Worm (Caenorhabditis elegans) whole organism, L4/young adult: ENCODE measurements around the gene gna-1.
"Not testable (repeated sequence)": the region's sequence is repeated elsewhere in the genome, so short reads cannot be mapped to it uniquely, and the experiment has no call there.

Experiments
- W03F9.2 ChIP-seq: fragments of 150-350 bp; optimal IDR thresholded peaks from 2 replicates; lab custom pipeline; 2014; ENCODE audit warnings: missing biosample characterization, missing genetic modification characterization
- dao-5 ChIP-seq: sonication (generic microtip); optimal IDR thresholded peaks from 2 replicates; lab custom pipeline; 2016; ENCODE audit warnings: missing genotype, missing genetic modification characterization, moderate library complexity, missing compliant biosample characterization
- him-1 ChIP-seq: sonication (generic microtip); optimal IDR thresholded peaks from 2 replicates; lab custom pipeline; 2016; ENCODE audit warnings: missing genotype, missing genetic modification reagents, missing genetic modification characterization, missing compliant biosample characterization

The gna-1 gene

DNA sequence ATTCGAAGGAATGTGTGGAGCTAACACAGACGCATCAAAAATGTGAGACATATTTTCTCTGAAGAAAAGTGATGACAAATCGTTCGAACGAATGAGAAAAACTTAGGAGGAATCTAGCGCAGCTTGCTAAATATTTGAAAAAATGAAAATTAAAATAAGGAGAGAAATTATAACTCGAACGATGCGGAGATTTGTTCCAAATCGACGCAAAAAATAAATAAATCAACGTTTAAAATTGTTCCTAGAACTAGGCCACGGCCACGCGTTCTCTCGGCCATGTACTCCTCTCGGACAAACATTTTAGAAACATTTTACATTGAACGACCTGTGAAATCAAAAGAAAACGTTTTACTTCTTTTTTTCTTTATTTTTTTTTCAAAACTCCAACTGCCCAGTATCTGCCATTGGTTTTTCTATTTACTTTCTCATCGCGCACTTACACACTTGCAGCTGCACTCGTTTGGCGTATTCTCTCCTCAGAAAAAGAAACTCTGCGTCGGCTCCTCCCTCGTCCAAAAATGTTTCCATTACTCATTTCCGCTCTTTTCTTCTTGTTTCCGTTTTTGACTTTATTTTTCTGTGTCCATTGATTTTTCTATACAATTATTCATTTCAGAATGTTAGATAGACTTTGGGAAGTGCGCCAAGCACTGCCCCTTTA is at the start of gene gna-1, which contains the start of gene B0024.13:
TSS of gene gna-1 (minus strand) at position 51 of the 661 bp plus-strand sequence.
TSS of gene B0024.13 (plus strand) at position 611 of the 661 bp plus-strand sequence.
- TF ChIP-seq dao-5 (tag; lab: Kevin White, UChicago) (no peak), him-1 (tag; lab: Kevin White, UChicago) (no peak), W03F9.2 (tag; lab: Kevin White, UChicago) (no peak)

DNA sequence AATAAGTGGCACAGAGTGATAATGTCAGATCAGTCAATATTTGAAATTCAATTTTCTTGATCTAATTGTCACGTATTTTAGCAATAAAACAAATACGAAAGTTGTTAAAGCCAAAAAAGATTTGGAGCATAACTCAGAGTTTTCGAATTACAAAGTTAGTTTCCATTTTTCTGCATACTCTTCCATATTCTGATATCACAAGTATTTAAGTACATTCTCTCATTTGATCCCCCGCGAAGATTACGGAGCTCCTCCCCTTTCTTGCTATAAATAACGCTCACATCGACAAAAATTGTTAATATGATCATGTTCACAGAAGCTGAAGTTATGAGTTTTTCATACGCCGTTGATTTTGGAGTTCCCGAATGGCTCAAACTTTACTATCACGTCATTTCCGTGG is 48.3 kb upstream of the gna-1 start, which contains the start of gene sri-20:
TSS of gene sri-20 (plus strand) at position 301 of the 400 bp plus-strand sequence.
- no peak for TF ChIP-seq dao-5 (tag; lab: Kevin White, UChicago)
- TF ChIP-seq W03F9.2 (tag; lab: Kevin White, UChicago) = no peak
- no peak for TF ChIP-seq him-1 (tag; lab: Kevin White, UChicago)

DNA sequence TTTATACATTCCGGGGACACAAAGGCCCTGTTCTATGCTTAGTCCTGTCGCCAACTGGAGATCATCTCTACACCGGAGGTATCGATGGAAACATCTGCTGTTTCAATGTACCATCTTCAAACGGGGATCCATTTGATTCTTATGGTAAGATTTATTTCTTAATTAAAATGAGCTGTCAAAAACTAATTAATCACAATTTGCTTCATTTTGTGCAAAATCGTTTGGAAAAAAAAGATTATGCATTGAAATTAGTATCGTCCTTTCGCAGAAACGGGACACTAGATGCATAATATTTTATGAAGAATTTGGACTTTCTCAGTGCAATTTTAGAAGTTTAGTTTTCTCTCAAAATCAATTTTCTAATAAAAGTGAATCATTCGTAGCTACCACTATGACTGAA is 43.9 kb upstream of the gna-1 start:
- TF ChIP-seq W03F9.2 (tag; lab: Kevin White, UChicago) (no peak), dao-5 (tag; lab: Kevin White, UChicago) (no peak), him-1 (tag; lab: Kevin White, UChicago) (no peak)

DNA sequence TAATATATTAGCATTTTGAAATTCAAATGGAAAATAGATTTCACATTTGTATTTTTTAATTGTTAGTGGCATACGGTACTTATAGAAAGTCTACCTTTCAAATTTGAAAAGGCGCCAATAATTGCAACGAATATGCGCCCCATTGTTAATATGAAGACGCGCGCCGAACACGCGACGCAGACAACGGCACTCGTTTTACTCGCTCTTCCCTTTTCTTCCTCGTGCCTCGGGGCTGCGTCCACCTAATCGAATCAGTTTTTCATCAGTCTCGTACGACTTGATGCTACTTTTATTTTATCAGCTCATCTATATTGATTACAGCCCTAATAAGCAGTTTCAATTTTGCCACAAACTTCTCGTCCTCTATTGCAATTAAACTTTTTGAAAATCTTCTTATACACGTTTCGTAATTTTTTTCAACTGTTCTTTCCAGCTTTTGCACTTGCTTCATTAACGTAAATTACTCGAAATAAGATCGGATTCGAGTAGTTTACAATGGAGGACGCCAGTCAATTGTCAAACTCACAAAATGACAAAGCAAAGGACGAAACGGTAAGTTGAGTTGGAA is 42.0 kb upstream of the gna-1 start, which contains the start of gene cash-1:
TSS of gene cash-1 (plus strand) at position 432 of the 568 bp plus-strand sequence.
- no peak for TF ChIP-seq him-1 (tag; lab: Kevin White, UChicago)
- no peak for TF ChIP-seq dao-5 (tag; lab: Kevin White, UChicago)
- peak; percentile 73 for TF ChIP-seq W03F9.2 (tag; lab: Kevin White, UChicago)

DNA sequence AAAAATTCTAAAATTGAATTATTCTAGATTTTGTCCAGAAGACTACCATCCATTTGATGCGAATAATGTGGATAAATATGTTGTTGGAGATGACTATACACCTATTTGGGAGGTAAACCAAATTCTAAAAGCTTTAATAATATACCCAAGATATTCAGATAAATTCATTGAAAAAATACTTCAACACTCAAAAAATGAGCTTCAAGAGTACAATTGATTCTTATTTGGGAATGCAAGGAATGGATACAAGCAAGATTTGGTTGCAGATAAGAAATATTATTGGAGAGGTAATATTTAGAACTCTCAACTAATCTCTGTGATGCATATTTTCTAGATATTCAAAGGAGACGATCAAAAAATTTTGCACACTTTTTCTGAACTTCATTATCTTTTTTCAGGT is 40.2 kb upstream of the gna-1 start:
- TF ChIP-seq dao-5 (tag; lab: Kevin White, UChicago) = no peak
- TF ChIP-seq W03F9.2 (tag; lab: Kevin White, UChicago) = no peak
- TF ChIP-seq him-1 (tag; lab: Kevin White, UChicago) = no peak

DNA sequence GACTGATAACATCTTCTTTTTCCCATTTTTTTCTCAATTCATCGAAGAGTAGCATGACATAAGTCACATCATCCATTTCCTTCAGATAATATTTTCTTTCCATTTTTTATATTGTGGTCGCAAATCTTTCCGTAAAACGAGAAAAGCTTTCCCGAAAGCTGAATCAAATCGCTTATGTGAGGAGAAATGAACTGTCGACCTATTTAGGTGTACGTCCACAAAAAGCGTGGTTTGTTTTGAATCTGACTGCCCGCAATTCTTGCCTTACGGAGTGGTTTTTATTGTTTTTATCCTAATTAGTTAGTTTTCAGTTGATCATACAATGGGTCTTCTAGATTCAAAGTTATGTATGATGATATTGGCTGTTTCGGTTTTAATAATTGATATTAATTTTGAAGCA is 38.3 kb upstream of the gna-1 start, which contains the start of gene ttll-15:
TSS of gene ttll-15 (plus strand) at position 301 of the 400 bp plus-strand sequence.
- TF ChIP-seq W03F9.2 (tag; lab: Kevin White, UChicago) (no peak), him-1 (tag; lab: Kevin White, UChicago) (no peak), dao-5 (tag; lab: Kevin White, UChicago) (no peak)

DNA sequence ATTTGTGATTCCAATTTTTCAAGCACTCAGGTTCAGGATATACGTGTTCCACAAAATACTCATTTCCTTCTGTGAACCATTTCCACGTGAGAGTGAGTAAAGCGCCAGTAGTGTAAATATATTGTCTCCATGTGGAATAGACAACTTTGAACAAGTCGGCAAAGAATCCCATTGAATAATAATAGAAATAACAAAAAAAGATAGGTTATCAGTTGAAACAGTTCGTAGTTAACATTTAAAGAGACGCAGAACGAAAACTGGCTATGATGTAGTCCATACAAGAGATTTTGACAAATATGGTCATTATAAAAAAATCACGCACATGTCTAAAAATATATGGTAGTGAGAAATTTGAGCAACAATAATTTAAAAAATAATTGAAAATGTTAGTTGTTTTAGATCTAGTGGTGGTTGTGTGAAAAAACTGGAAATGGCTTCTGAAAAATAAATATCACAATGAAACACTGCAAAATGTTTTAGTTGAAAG is 37.6 kb upstream of the gna-1 start, which contains the start of gene ceeh-2:
TSS of gene ceeh-2 (minus strand) at position 437 of the 487 bp plus-strand sequence.
- TF ChIP-seq dao-5 (tag; lab: Kevin White, UChicago) (no peak), him-1 (tag; lab: Kevin White, UChicago) (no peak), W03F9.2 (tag; lab: Kevin White, UChicago) (no peak)

DNA sequence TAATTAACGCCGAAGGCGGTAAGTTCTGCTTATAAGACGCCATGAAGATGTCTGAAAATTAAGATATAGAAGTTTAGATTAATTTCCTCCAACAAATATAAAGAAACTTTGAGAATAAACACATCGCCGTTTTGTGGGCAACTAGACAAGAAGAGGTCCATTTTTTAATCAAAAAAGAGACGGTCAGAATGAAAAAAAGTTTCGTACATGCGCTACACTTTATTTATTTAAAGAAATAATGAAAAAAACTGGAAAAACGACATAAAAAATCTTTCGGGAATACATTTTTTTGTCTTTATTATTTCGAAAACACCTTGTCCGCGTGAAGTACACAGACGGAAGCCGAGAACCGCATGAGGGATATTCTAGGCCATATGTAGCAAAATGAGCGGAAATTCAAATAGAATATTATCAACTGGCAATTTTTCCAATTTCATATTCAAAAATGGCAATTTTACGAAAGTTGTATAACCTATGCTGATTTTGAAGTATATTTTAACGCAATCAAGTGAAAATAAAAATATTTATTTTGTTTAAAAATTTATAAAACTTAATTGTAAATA is 35.9 kb upstream of the gna-1 start, which contains the start of gene sluh-7:
TSS of gene sluh-7 (minus strand) at position 51 of the 563 bp plus-strand sequence.
- peak; percentile 86 for TF ChIP-seq W03F9.2 (tag; lab: Kevin White, UChicago)
- TF ChIP-seq him-1 (tag; lab: Kevin White, UChicago) = peak; percentile 32
- TF ChIP-seq dao-5 (tag; lab: Kevin White, UChicago) = no peak

DNA sequence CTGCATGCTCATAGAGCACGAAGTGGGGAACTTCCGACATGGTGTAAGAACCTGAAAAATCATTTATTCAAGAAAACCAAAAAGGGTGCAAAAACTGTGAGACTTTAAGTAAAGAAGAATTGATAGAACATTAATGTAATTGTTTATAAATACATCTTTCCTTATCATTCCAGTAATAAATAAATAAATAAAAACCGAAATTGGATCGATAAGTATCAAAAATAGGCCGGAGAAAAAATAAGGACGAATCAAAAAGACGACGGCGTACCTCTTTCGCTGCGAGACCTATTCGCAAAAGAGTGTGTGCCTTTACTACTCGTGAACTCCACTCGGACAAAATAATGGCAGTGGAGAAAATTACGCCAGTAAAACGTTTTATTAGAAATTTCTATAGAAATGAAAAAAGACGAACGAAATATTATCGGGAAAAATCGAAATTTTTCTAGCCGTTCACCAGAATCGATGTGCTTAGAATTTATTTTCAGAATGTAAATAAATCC is 33.0 kb upstream of the gna-1 start, which contains the start of gene nol-56:
TSS of gene nol-56 (minus strand) at position 51 of the 500 bp plus-strand sequence.
- TF ChIP-seq dao-5 (tag; lab: Kevin White, UChicago) = no peak
- TF ChIP-seq him-1 (tag; lab: Kevin White, UChicago) = peak; percentile 28
- peak; percentile 93 for TF ChIP-seq W03F9.2 (tag; lab: Kevin White, UChicago)

DNA sequence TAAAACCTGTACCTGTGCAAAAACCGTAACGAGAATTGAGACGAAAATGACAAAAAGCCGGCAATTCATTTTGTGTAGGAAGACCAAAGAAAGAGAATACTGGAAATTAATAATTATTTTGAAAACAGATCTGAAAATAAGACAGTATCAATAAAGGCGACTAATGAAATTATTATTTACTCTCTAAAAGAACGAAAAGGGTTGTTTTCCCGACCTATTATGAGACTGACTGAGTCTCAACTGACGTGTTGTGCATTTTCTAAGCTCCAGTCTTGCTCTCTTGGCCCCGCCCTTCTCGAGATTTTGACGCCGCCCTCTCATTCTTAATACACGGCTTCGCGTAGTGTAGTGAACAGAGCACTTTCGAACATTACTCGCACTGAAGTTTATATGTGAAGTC is 30.1 kb upstream of the gna-1 start, which contains the start of gene K07C5.9:
TSS of gene K07C5.9 (minus strand) at position 101 of the 400 bp plus-strand sequence.
- no peak for TF ChIP-seq dao-5 (tag; lab: Kevin White, UChicago)
- no peak for TF ChIP-seq W03F9.2 (tag; lab: Kevin White, UChicago)
- TF ChIP-seq him-1 (tag; lab: Kevin White, UChicago) = no peak

DNA sequence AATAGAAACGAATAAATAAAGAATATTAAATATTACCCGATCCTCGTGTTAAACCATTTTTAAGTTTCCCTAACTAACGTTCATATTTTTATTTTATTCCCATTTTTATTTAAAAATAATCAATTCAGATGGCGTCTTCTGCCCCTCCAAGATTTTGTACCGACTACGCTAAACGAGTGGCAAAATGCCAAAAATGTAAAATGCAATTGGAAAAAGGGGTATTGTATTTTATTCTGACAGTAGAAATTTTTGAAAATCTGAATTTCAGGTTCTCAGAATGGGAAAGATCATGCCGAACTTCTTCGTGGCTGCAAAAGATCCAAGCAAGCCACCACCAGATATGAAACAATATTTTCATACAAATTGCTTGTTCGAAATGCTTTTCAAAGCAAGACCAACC is 23.0 kb upstream of the gna-1 start, which contains the start of gene K07C5.3:
TSS of gene K07C5.3 (plus strand) at position 129 of the 400 bp plus-strand sequence.
- no peak for TF ChIP-seq W03F9.2 (tag; lab: Kevin White, UChicago)
- no peak for TF ChIP-seq dao-5 (tag; lab: Kevin White, UChicago)
- TF ChIP-seq him-1 (tag; lab: Kevin White, UChicago) = no peak

DNA sequence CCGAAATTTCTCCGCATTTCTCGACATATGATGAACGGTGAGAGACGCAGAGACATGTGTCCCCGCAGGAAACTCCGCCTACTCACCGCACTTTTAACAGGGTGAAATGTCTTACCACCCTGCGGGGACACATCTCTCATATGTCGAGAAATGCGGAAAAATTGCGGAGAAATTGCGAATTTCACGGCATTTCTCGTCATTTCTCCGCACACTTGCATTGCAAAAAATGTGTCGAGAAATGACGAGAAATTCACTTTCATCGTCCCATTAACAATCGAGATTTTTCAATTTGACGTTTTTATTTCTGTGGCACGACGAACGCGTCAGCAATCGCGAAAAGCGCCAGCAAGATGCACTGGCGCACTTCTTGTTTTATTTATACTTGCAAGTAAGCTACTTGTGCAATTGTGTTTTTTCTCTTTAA is 22.0 kb upstream of the gna-1 start, which contains the start of gene K07C5.13:
TSS of gene K07C5.13 (plus strand) at position 151 of the 424 bp plus-strand sequence.
- TF ChIP-seq him-1, dao-5, W03F9.2 (tag; lab: Kevin White, UChicago): not testable (repeated sequence)
